Fruit fly (Drosophila melanogaster): ENCODE measurements around the gene nau.

The nau gene

dm6 chr3R:23722680-23723372 lies 4.7 kb upstream of the nau start, which contains the start of gene CG10365 (continued):
- TF ChIP-seq fd59A (GFP tag; optimal IDR thresholded peaks at IDR 0.05) = peak; percentile 64
- peak; percentile 77; the same call in 1 of the 2 replicates for TF ChIP-seq CG11294 (GFP tag; IDR thresholded peaks at IDR 0.05)
- no peak for TF ChIP-seq Ets21C (GFP tag; optimal IDR thresholded peaks at IDR 0.05)
- peak; percentile 44 for TF ChIP-seq Eip93F (GFP tag; optimal IDR thresholded peaks at IDR 0.05)
- TF ChIP-seq CG6808 (GFP tag; optimal IDR thresholded peaks at IDR 0.05) = peak; percentile 77
- peak; percentile 84 for TF ChIP-seq CG4318 (GFP tag; optimal IDR thresholded peaks at IDR 0.05)
- TF ChIP-seq CG11762 (GFP tag; optimal IDR thresholded peaks at IDR 0.05; ENCODE audit: insufficient read depth) = peak; percentile 89
- TF ChIP-seq dac (GFP tag; optimal IDR thresholded peaks at IDR 0.05) = peak; percentile 7
- TF ChIP-seq cyc (GFP tag; optimal IDR thresholded peaks at IDR 0.05) = peak; percentile 80
- peak; percentile 14 for TF ChIP-seq CG6854 (GFP tag; optimal IDR thresholded peaks at IDR 0.05)
- peak; percentile 90 for TF ChIP-seq OdsH (GFP tag; optimal IDR thresholded peaks at IDR 0.05)
- peak; percentile 88 for TF ChIP-seq Gug (GFP tag; IDR thresholded peaks at IDR 0.05)
- TF ChIP-seq Met (GFP tag; optimal IDR thresholded peaks at IDR 0.05) = peak; percentile 84
- peak; percentile 59 for TF ChIP-seq Blimp-1 (GFP tag; optimal IDR thresholded peaks at IDR 0.05)
- TF ChIP-seq esn (GFP tag; optimal IDR thresholded peaks at IDR 0.05) = peak; percentile 92
- TF ChIP-seq achi (GFP tag; optimal IDR thresholded peaks at IDR 0.05) = peak; percentile 92
- TF ChIP-seq lz (GFP tag; optimal IDR thresholded peaks at IDR 0.05) = peak; percentile 69
- TF ChIP-seq Eip78C (GFP tag) = peak; percentile 98
- TF ChIP-seq CG6163 (GFP tag; IDR thresholded peaks at IDR 0.05) = peak; percentile 90
- TF ChIP-seq fd85E (GFP tag; optimal IDR thresholded peaks at IDR 0.05) = peak; percentile 81
- peak; percentile 96 for TF ChIP-seq CG34406 (GFP tag; optimal IDR thresholded peaks at IDR 0.05)
- peak; percentile 87 for TF ChIP-seq Lpt (GFP tag; optimal IDR thresholded peaks at IDR 0.05)
- TF ChIP-seq pdm3 (GFP tag; optimal IDR thresholded peaks at IDR 0.05) = peak; percentile 79
- peak; percentile 80 for TF ChIP-seq Hr4 (GFP tag; optimal IDR thresholded peaks at IDR 0.05)
- TF ChIP-seq ss (GFP tag; optimal IDR thresholded peaks at IDR 0.05) = peak; percentile 83 to 86
- peak in 1 of 2 experiments; percentile 94 for TF ChIP-seq salr (GFP tag; optimal IDR thresholded peaks at IDR 0.05)

DNA sequence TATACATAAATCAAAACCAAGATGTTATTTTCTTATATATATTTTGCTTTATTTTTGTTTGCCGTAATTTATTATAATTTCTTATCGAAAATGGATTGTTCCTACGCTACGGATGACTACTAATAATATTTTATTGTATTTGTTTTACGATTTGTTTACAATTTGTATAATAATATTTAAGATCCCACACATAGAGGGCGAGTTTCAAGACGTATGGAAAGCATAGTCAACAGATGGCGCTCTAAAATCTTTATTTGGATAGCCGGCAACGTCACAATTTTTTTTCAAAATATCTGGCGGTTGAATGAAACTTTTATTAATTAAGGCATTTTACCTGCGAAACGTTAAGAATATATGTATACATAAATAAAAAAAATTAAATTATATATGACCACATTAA lies 3.8 kb upstream of the nau start:
- TF ChIP-seq topi (GFP tag; optimal IDR thresholded peaks at IDR 0.05) (no peak), Eip75B (GFP tag; optimal IDR thresholded peaks at IDR 0.05) (no peak), fd59A (GFP tag; optimal IDR thresholded peaks at IDR 0.05) (no peak), Hr39 (GFP tag; optimal IDR thresholded peaks at IDR 0.05) (peak; percentile 13), Ets96B (tag; optimal IDR thresholded peaks at IDR 0.05) (no peak), ss (GFP tag; optimal IDR thresholded peaks at IDR 0.05) (no peak), dac (GFP tag; optimal IDR thresholded peaks at IDR 0.05) (no peak), spab (GFP tag; optimal IDR thresholded peaks at IDR 0.05) (no peak), lz (GFP tag; optimal IDR thresholded peaks at IDR 0.05) (peak; percentile 18), CG8119 (GFP tag; IDR thresholded peaks at IDR 0.05) (no peak), CG4318 (GFP tag; optimal IDR thresholded peaks at IDR 0.05) (no peak), esn (GFP tag; optimal IDR thresholded peaks at IDR 0.05) (no peak), CG6854 (GFP tag; optimal IDR thresholded peaks at IDR 0.05) (no peak), achi (GFP tag; optimal IDR thresholded peaks at IDR 0.05) (no peak), Eip93F (GFP tag; optimal IDR thresholded peaks at IDR 0.05) (no peak), Lpt (GFP tag; optimal IDR thresholded peaks at IDR 0.05) (no peak), CG16779 (tag; optimal IDR thresholded peaks at IDR 0.05) (no peak), CG3032 (tag; optimal IDR thresholded peaks at IDR 0.05) (peak; percentile 20), cyc (GFP tag; optimal IDR thresholded peaks at IDR 0.05) (peak; percentile 7), CG8632 (GFP tag; optimal IDR thresholded peaks at IDR 0.05) (no peak), CG31627 (GFP tag; optimal IDR thresholded peaks at IDR 0.05) (peak; percentile 33), CG1621 (tag; optimal IDR thresholded peaks at IDR 0.05) (no peak), net (GFP tag; optimal IDR thresholded peaks at IDR 0.05) (no peak), Smox (GFP tag; optimal IDR thresholded peaks at IDR 0.05) (peak; percentile 6), CG10631 (GFP tag; optimal IDR thresholded peaks at IDR 0.05) (no peak), CG10669 (GFP tag; optimal IDR thresholded peaks at IDR 0.05) (no peak), Gug (GFP tag; IDR thresholded peaks at IDR 0.05) (no peak), CG3919 (GFP tag; optimal IDR thresholded peaks at IDR 0.05) (no peak), Sox102F (GFP tag; optimal IDR thresholded peaks at IDR 0.05) (no peak), fkh (GFP tag; optimal IDR thresholded peaks at IDR 0.05) (peak; percentile 97), svp (GFP tag) (peak; percentile 65), CG6792 (GFP tag; optimal IDR thresholded peaks at IDR 0.05) (no peak)
